Fruit fly (Drosophila melanogaster): ENCODE results near the gene Spg7.
A peak's percentile ranks its signal among the peaks of the same experiment; 100 is the strongest.

The Spg7 gene

DNA sequence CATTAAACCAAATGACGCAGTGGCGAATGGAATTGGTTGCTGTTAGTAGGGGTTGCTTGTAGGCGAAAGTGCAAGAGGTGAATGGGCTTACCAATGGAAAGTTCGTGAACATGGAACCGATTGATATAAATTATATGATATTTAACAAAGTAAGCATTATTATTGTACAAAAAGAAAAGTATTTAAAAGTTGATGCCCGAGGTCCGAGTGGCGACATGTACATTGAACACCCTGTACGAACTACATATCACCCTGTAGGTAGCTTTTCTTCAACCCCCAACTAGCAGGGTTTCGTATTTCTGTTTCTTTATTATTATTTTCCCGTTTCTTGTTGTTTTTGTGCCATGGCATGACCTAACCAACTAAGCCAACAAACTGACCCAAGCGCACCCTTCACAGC is 40.8 kb downstream of the Spg7 start:
- TF ChIP-seq foxo (GFP tag; optimal IDR thresholded peaks at IDR 0.05) (no peak), fru (GFP tag; optimal IDR thresholded peaks at IDR 0.05) (no peak), Jra (GFP tag; optimal IDR thresholded peaks at IDR 0.05) (no peak), Dif (GFP tag; optimal IDR thresholded peaks at IDR 0.05; ENCODE audit: partially characterized antibody) (no peak), br (GFP tag; optimal IDR thresholded peaks at IDR 0.05) (no peak), rgr (GFP tag; optimal IDR thresholded peaks at IDR 0.05) (no peak), usp (GFP tag; optimal IDR thresholded peaks at IDR 0.05) (no peak), Myc (optimal IDR thresholded peaks at IDR 0.05) (no peak), sage (GFP tag; optimal IDR thresholded peaks at IDR 0.05) (no peak), ey (GFP tag; optimal IDR thresholded peaks at IDR 0.05) (no peak), Vsx2 (GFP tag; optimal IDR thresholded peaks at IDR 0.05; ENCODE audit: partially characterized antibody) (no peak), GATAd (GFP tag; optimal IDR thresholded peaks at IDR 0.05) (no peak), HLH106 (tag; optimal IDR thresholded peaks at IDR 0.05) (no peak), pan (optimal IDR thresholded peaks at IDR 0.05) (no peak), h (GFP tag; optimal IDR thresholded peaks at IDR 0.05) (no peak)

DNA sequence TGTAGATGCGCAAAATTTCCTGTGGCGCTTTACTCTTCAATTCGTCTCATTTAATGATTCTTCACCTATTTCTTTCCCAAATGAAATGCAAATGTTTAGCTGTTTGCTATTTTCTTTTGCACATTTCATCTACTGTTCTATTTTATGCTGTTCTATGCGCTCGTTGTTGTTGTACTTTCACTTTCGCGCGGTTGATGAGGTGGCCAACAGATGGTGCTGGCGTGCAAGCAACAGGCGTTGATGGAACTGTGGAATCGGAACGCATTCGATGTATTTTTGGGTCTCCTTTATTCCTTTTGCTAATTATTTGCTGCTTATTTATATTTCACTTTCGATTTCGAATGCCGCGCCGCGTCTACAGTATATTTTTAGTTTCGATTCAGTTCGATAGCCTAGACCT is 42.0 kb downstream of the Spg7 start:
- TF ChIP-seq Jra (GFP tag; optimal IDR thresholded peaks at IDR 0.05) (no peak), Dif (GFP tag; optimal IDR thresholded peaks at IDR 0.05; ENCODE audit: partially characterized antibody) (no peak), Abd-B (GFP tag; optimal IDR thresholded peaks at IDR 0.05) (no peak), foxo (GFP tag; optimal IDR thresholded peaks at IDR 0.05) (no peak), Hr78 (GFP tag; optimal IDR thresholded peaks at IDR 0.05) (no peak), ey (GFP tag; optimal IDR thresholded peaks at IDR 0.05) (no peak), brk (GFP tag; optimal IDR thresholded peaks at IDR 0.05) (no peak), HLH106 (tag; optimal IDR thresholded peaks at IDR 0.05) (no peak), Mio (GFP tag; optimal IDR thresholded peaks at IDR 0.05) (no peak), pan (optimal IDR thresholded peaks at IDR 0.05) (no peak), sage (GFP tag; optimal IDR thresholded peaks at IDR 0.05) (no peak), Hr83 (GFP tag; optimal IDR thresholded peaks at IDR 0.05; ENCODE audit: poor library complexity, severe bottlenecking) (no peak), fru (GFP tag; optimal IDR thresholded peaks at IDR 0.05) (no peak), CrebA (GFP tag; optimal IDR thresholded peaks at IDR 0.05; ENCODE audit: borderline replicate concordance) (no peak), dmrt93B (GFP tag; optimal IDR thresholded peaks at IDR 0.05) (no peak), tai (GFP tag; optimal IDR thresholded peaks at IDR 0.05) (no peak), Hnf4 (GFP tag; optimal IDR thresholded peaks at IDR 0.05) (no peak)

DNA sequence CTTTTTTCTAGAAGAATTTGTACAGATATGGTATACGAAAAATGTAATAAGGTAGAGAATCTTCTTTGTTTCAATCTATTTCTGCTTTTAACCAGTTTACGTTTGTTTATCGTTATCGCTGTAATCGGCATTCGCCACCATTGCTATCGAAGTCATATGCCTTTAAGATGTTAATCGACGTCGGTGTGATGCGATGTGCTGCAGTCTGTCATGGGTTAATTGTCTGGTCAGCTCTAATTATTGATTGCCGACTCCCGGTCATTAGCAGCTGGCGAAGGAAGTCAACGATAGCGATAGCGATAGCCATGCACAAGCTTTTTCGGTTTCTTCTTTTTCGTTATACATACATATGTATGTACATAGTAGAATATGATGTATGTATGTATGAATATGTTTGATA is 42.5 kb downstream of the Spg7 start:
- TF ChIP-seq GATAd (GFP tag; optimal IDR thresholded peaks at IDR 0.05): no peak
- TF ChIP-seq dl (GFP tag; optimal IDR thresholded peaks at IDR 0.05; ENCODE audit: insufficient read depth in 1 of 2, partially characterized antibody in 2 of 2): no peak
- no peak for TF ChIP-seq psq (GFP tag; optimal IDR thresholded peaks at IDR 0.05)
- no peak for TF ChIP-seq rgr (GFP tag; optimal IDR thresholded peaks at IDR 0.05)
- no peak for TF ChIP-seq sv (GFP tag; optimal IDR thresholded peaks at IDR 0.05)

DNA sequence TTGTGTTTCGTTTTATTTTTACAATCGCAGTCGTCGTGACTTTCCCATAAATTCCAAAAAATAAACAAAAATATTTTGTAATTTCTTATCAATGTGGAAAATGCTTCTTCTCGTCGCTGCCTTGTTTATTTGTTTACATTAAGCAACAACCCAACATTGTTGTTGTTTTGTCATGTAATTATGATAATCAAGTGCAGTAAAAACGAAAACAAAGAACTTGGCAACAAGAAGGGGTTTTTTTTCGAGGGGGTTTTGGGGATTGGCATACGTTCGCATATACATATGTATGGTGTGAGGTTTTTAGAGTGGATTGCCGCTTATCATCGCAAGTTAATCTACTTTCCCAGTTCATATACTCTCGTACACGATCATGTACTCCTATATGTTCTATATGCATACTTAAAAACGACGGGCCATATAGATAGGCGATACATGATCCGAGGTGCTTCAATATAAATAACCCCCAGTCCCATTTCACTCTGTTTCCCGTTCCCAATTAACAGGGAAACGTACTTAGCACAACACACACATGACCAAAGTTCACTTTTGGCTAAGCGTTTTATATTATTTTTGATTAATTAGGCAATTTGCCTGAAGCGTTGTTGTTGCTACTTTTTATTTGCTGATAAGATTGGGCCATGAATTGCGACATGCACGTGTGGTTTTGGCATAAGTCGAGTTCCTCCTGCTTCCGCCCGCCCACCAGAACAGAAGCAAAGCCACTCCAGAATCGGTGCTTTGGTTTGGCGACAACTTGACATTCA is 44.3 kb downstream of the Spg7 start:
- TF ChIP-seq lola (GFP tag; optimal IDR thresholded peaks at IDR 0.05): no peak
- no peak for TF ChIP-seq Hr83 (GFP tag; optimal IDR thresholded peaks at IDR 0.05; ENCODE audit: poor library complexity, severe bottlenecking)
- TF ChIP-seq OdsH (GFP tag; optimal IDR thresholded peaks at IDR 0.05): no peak
- TF ChIP-seq Hnf4 (GFP tag; optimal IDR thresholded peaks at IDR 0.05): peak; percentile 32
- TF ChIP-seq sv (GFP tag; optimal IDR thresholded peaks at IDR 0.05): no peak
- no peak for TF ChIP-seq h (GFP tag; optimal IDR thresholded peaks at IDR 0.05)
- no peak for TF ChIP-seq woc (GFP tag; optimal IDR thresholded peaks at IDR 0.05)
- TF ChIP-seq usp (GFP tag; optimal IDR thresholded peaks at IDR 0.05): no peak
- no peak for TF ChIP-seq Vsx2 (GFP tag; optimal IDR thresholded peaks at IDR 0.05; ENCODE audit: partially characterized antibody)
- no peak for TF ChIP-seq Abd-B (GFP tag; optimal IDR thresholded peaks at IDR 0.05)
- TF ChIP-seq CrebA (GFP tag; optimal IDR thresholded peaks at IDR 0.05; ENCODE audit: borderline replicate concordance): peak; percentile 67
- no peak for TF ChIP-seq fru (GFP tag; optimal IDR thresholded peaks at IDR 0.05)
- TF ChIP-seq Rel (GFP tag; optimal IDR thresholded peaks at IDR 0.05): no peak
- TF ChIP-seq Rel (tag; optimal IDR thresholded peaks at IDR 0.05): peak; percentile 96
- TF ChIP-seq dmrt93B (GFP tag; optimal IDR thresholded peaks at IDR 0.05): no peak
- TF ChIP-seq psq (GFP tag; optimal IDR thresholded peaks at IDR 0.05): no peak
- TF ChIP-seq br (GFP tag; optimal IDR thresholded peaks at IDR 0.05): no peak
- TF ChIP-seq dl (GFP tag; optimal IDR thresholded peaks at IDR 0.05; ENCODE audit: insufficient read depth in 1 of 2, partially characterized antibody in 2 of 2): no peak
- TF ChIP-seq Mio (GFP tag; optimal IDR thresholded peaks at IDR 0.05): no peak
- no peak for TF ChIP-seq Dfd (GFP tag; optimal IDR thresholded peaks at IDR 0.05)
- no peak for TF ChIP-seq Hr78 (GFP tag; optimal IDR thresholded peaks at IDR 0.05)
- no peak for TF ChIP-seq N (GFP tag; optimal IDR thresholded peaks at IDR 0.05)
- no peak for TF ChIP-seq GATAd (GFP tag; optimal IDR thresholded peaks at IDR 0.05)
- TF ChIP-seq foxo (GFP tag; optimal IDR thresholded peaks at IDR 0.05): no peak
- TF ChIP-seq Dif (GFP tag; optimal IDR thresholded peaks at IDR 0.05; ENCODE audit: partially characterized antibody): no peak
- no peak for TF ChIP-seq brk (GFP tag; optimal IDR thresholded peaks at IDR 0.05)
- no peak for TF ChIP-seq sage (GFP tag; optimal IDR thresholded peaks at IDR 0.05)
- TF ChIP-seq jim (GFP tag; optimal IDR thresholded peaks at IDR 0.05): no peak
- no peak for TF ChIP-seq HLH106 (tag; optimal IDR thresholded peaks at IDR 0.05)
- TF ChIP-seq pan (optimal IDR thresholded peaks at IDR 0.05): no peak
- TF ChIP-seq rgr (GFP tag; optimal IDR thresholded peaks at IDR 0.05): no peak
- TF ChIP-seq tai (GFP tag; optimal IDR thresholded peaks at IDR 0.05): no peak
- no peak for TF ChIP-seq dsf (GFP tag; optimal IDR thresholded peaks at IDR 0.05; ENCODE audit: borderline replicate concordance)
- TF ChIP-seq Myc (optimal IDR thresholded peaks at IDR 0.05): no peak
- TF ChIP-seq Sp1 (GFP tag; optimal IDR thresholded peaks at IDR 0.05): peak; percentile 3
- TF ChIP-seq ey (GFP tag; optimal IDR thresholded peaks at IDR 0.05): no peak

Data from whole organism, wandering third instar larva.